Fruit fly (Drosophila melanogaster) whole organism, adult: Measurements from ENCODE around the gene CG6106.

ENCODE experiments used
- CG14711 ChIP-seq: fragments of 200-800 bp; sonication (Bioruptor generic); optimal IDR thresholded peaks from 2 replicates; lab custom pipeline; 2018; ENCODE audit warnings: missing biosample characterization, mild to moderate bottlenecking, missing genetic modification characterization, moderate library complexity
- CG33017 ChIP-seq: fragments of 200-800 bp; sonication (Bioruptor generic); optimal IDR thresholded peaks from 2 replicates; lab custom pipeline; 2018; ENCODE audit warnings: missing biosample characterization, mild to moderate bottlenecking, missing genetic modification characterization, moderate library complexity
- CG5204 ChIP-seq: fragments of 200-800 bp; sonication (Bioruptor generic); optimal IDR thresholded peaks from 2 replicates; lab custom pipeline; 2016; ENCODE audit warnings: missing biosample characterization, missing genetic modification characterization
- CG7045 ChIP-seq: fragments of 200-800 bp; sonication (Bioruptor generic); optimal IDR thresholded peaks from 2 replicates; lab custom pipeline; 2017; ENCODE audit warnings: missing biosample characterization, mild to moderate bottlenecking, missing genetic modification characterization
- Hr96 ChIP-seq: fragments of 200-800 bp; sonication (Bioruptor generic); optimal IDR thresholded peaks from 2 replicates; lab custom pipeline; 2016; ENCODE audit warnings: missing biosample characterization, missing genetic modification characterization
- cic ChIP-seq: fragments of 200-800 bp; sonication (Bioruptor generic); optimal IDR thresholded peaks from 2 replicates; lab custom pipeline; 2017; ENCODE audit warnings: missing biosample characterization, mild to moderate bottlenecking, missing genetic modification characterization, moderate library complexity
- kay ChIP-seq: fragments of 200-800 bp; sonication (Bioruptor generic); peaks from one replicate; lab custom pipeline; 2016; ENCODE audit warnings: missing biosample characterization, missing genetic modification characterization, borderline replicate concordance
- toe ChIP-seq: fragments of 200-800 bp; sonication (Bioruptor generic); optimal IDR thresholded peaks from 2 replicates; lab custom pipeline; 2016; ENCODE audit warnings: missing biosample characterization, missing genetic modification characterization

DNA sequence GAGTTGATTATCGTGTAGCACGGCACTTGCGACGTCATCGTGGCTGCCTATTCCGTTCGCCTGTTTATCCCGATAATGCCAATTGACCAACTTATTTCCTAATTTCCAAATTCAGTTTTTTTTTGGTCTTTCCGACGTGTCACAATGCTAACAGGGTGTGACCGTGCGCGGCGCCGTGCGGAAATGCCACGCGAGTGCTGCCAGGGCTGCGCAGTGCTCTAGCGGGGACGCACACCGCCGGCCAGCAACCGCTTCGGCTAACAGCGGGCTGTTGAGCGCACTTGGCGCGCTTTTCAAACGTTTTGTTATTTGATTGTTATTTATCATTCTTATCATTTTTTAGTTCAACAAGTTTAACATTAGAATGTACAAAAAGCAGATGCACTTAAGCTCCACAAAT is 26.4 kb downstream of the CG6106 start, which contains the start of gene betaCOP:
- TF ChIP-seq Hr96 (GFP tag; lab: Kevin White, UChicago) (no peak), CG33017 (tag; lab: Kevin White, UChicago) (no peak), cic (GFP tag; lab: Kevin White, UChicago) (no peak), CG5204 (GFP tag; lab: Kevin White, UChicago) (no peak), kay (no peak), toe (GFP tag; lab: Kevin White, UChicago) (no peak), CG14711 (no peak), CG7045 (no peak)
